Fruit fly (Drosophila melanogaster) whole organism, embryonic: Measurements from ENCODE around the gene CG13481.
A peak's percentile ranks its signal among the peaks of the same experiment; 100 is the strongest.

Experiments used
- Bgb ChIP-seq: fragments of 200-800 bp; sonication (Bioruptor generic); IDR thresholded peaks from 2 replicates; pipeline ENCODE4 v1.3.6; 2022; ENCODE audit warnings: missing biosample characterization, missing genetic modification characterization; ENCODE audit not compliant: partially characterized antibody
- CG10274 ChIP-seq: fragments of 200-800 bp; sonication (Bioruptor generic); optimal IDR thresholded peaks from 3 replicates; lab custom pipeline; 2017; ENCODE audit warnings: missing biosample characterization, mild to moderate bottlenecking, missing genetic modification characterization
- CG11723 ChIP-seq: fragments of 200-800 bp; sonication (Bioruptor generic); optimal IDR thresholded peaks from 2 replicates; lab custom pipeline; 2017; ENCODE audit warnings: missing biosample characterization, mild to moderate bottlenecking, missing genetic modification characterization
- CG12391 ChIP-seq: fragments of 200-800 bp; sonication (Bioruptor generic); optimal IDR thresholded peaks from 3 replicates; lab custom pipeline; 2018; ENCODE audit warnings: missing biosample characterization, mild to moderate bottlenecking, missing genetic modification characterization, moderate library complexity
- CG14860 ChIP-seq: fragments of 200-800 bp; sonication (Bioruptor generic); IDR thresholded peaks from 3 replicates; pipeline ENCODE4 v1.3.6; 2022; ENCODE audit warnings: missing biosample characterization, missing genetic modification characterization; ENCODE audit not compliant: partially characterized antibody
- CG1603 ChIP-seq: fragments of 200-800 bp; sonication (Bioruptor generic); optimal IDR thresholded peaks from 2 replicates; lab custom pipeline; 2019; ENCODE audit warnings: missing biosample characterization, mild to moderate bottlenecking, missing genetic modification characterization, moderate library complexity
- CG1647 ChIP-seq: fragments of 200-800 bp; sonication (Bioruptor generic); optimal IDR thresholded peaks from 3 replicates; lab custom pipeline; 2016; ENCODE audit warnings: missing biosample characterization, missing genetic modification characterization
- CG17802 ChIP-seq: fragments of 200-800 bp; sonication (Bioruptor generic); optimal IDR thresholded peaks from 2 replicates; lab custom pipeline; 2018; ENCODE audit warnings: missing biosample characterization, mild to moderate bottlenecking, missing genetic modification characterization, moderate library complexity
- CG17912 ChIP-seq: fragments of 200-800 bp; sonication (Bioruptor generic); optimal IDR thresholded peaks from 2 replicates; lab custom pipeline; 2018; ENCODE audit warnings: missing biosample characterization, mild to moderate bottlenecking, missing genetic modification characterization
- CG18011 ChIP-seq: fragments of 200-800 bp; sonication (Bioruptor generic); optimal IDR thresholded peaks from 2 replicates; lab custom pipeline; 2017; ENCODE audit warnings: missing biosample characterization, missing genetic modification characterization, mild to moderate bottlenecking, moderate library complexity, missing genotype
- CG18262 ChIP-seq: fragments of 200-800 bp; optimal IDR thresholded peaks from 3 replicates; lab custom pipeline; 2019; ENCODE audit warnings: missing biosample characterization, mild to moderate bottlenecking, missing genetic modification characterization, moderate library complexity
- CG18476 ChIP-seq: fragments of 200-800 bp; sonication (Bioruptor generic); optimal IDR thresholded peaks from 2 replicates; lab custom pipeline; 2016; ENCODE audit warnings: missing biosample characterization, mild to moderate bottlenecking, missing genetic modification characterization
- CG2199 ChIP-seq: fragments of 200-800 bp; sonication (Bioruptor generic); IDR thresholded peaks from 3 replicates; pipeline ENCODE4 v1.3.6; 2022; ENCODE audit warnings: missing biosample characterization, missing genetic modification characterization
- CG2202 ChIP-seq: fragments of 200-800 bp; sonication (Bioruptor generic); optimal IDR thresholded peaks from 2 replicates; lab custom pipeline; 2018; ENCODE audit warnings: missing biosample characterization, mild to moderate bottlenecking, missing genetic modification characterization
- CG2712 ChIP-seq: fragments of 200-800 bp; optimal IDR thresholded peaks from 3 replicates; lab custom pipeline; 2019; ENCODE audit warnings: missing biosample characterization, mild to moderate bottlenecking, missing genetic modification characterization, moderate library complexity
- CG32532 ChIP-seq: fragments of 200-800 bp; sonication (Bioruptor generic); IDR thresholded peaks from 2 replicates; pipeline ENCODE4 v1.3.6; 2022; ENCODE audit warnings: missing biosample characterization, missing genetic modification characterization
- CG6175 ChIP-seq: fragments of 200-800 bp; sonication (Bioruptor generic); IDR thresholded peaks from 3 replicates; pipeline ENCODE4 v1.3.6; 2022; ENCODE audit warnings: missing biosample characterization, missing genetic modification characterization
- CG6254 ChIP-seq: fragments of 200-800 bp; sonication (Bioruptor generic); optimal IDR thresholded peaks from 3 replicates; lab custom pipeline; 2017; ENCODE audit warnings: mild to moderate bottlenecking, missing biosample characterization, missing genetic modification reagents, missing genetic modification characterization
- CG6791 ChIP-seq: fragments of 200-800 bp; sonication (Bioruptor generic); IDR thresholded peaks from 3 replicates; pipeline ENCODE4 v1.3.6; 2022; ENCODE audit warnings: missing biosample characterization, missing genetic modification characterization; ENCODE audit not compliant: partially characterized antibody
- CG7372 ChIP-seq: fragments of 200-800 bp; sonication (Bioruptor generic); IDR thresholded peaks from 2 replicates; pipeline ENCODE4 v1.3.6; 2022; ENCODE audit warnings: missing biosample characterization, missing genetic modification characterization
- CG7556 ChIP-seq: fragments of 200-800 bp; sonication (Bioruptor generic); optimal IDR thresholded peaks from 2 replicates; lab custom pipeline; 2017; ENCODE audit warnings: missing biosample characterization, mild to moderate bottlenecking, missing genetic modification characterization
- CG7786 ChIP-seq: fragments of 200-800 bp; sonication (Bioruptor generic); optimal IDR thresholded peaks from 2 replicates; lab custom pipeline; 2016; ENCODE audit warnings: missing biosample characterization, missing genetic modification characterization
- CG7839 ChIP-seq: fragments of 200-800 bp; sonication (Bioruptor generic); optimal IDR thresholded peaks from 3 replicates; lab custom pipeline; 2018; ENCODE audit warnings: missing biosample characterization, mild to moderate bottlenecking, missing genetic modification characterization, moderate library complexity
- CG7987 ChIP-seq: fragments of 200-800 bp; sonication (Bioruptor generic); optimal IDR thresholded peaks from 2 replicates; lab custom pipeline; 2018; ENCODE audit warnings: missing biosample characterization, mild to moderate bottlenecking, missing genetic modification characterization, moderate library complexity
- CG8388 ChIP-seq: fragments of 200-800 bp; sonication (Bioruptor generic); optimal IDR thresholded peaks from 2 replicates; lab custom pipeline; 2019; ENCODE audit warnings: missing biosample characterization, mild to moderate bottlenecking, missing genetic modification characterization, moderate library complexity
- Doc2 ChIP-seq: fragments of 200-800 bp; sonication (Bioruptor generic); IDR thresholded peaks from 2 replicates; pipeline ENCODE4 v1.3.6; 2022; ENCODE audit warnings: missing biosample characterization, missing genetic modification characterization
- Dp ChIP-seq: fragments of 200-800 bp; sonication (Bioruptor generic); optimal IDR thresholded peaks from 2 replicates; lab custom pipeline; 2018; ENCODE audit warnings: missing biosample characterization, mild to moderate bottlenecking, missing genetic modification characterization, moderate library complexity
- E2f1 ChIP-seq: fragments of 200-800 bp; sonication (Bioruptor generic); IDR thresholded peaks from 2 replicates; pipeline ENCODE4 v1.3.6; 2022; ENCODE audit warnings: missing biosample characterization, missing genetic modification characterization
- Fer2 ChIP-seq: fragments of 200-800 bp; sonication (Bioruptor generic); optimal IDR thresholded peaks from 2 replicates; lab custom pipeline; 2018; ENCODE audit warnings: missing biosample characterization, mild to moderate bottlenecking, missing genetic modification characterization, moderate library complexity
- Gsc ChIP-seq: fragments of 200-800 bp; sonication (Bioruptor generic); IDR thresholded peaks from 2 replicates; pipeline ENCODE4 v1.3.6; 2022; ENCODE audit warnings: missing biosample characterization, missing genetic modification characterization
- Gug ChIP-seq: fragments of 200-800 bp; sonication (Bioruptor generic); IDR thresholded peaks from 4 replicates; pipeline ENCODE4 v1.3.6; 2022; ENCODE audit warnings: missing biosample characterization, missing genetic modification characterization
- HmgZ ChIP-seq: fragments of 200-800 bp; sonication (Bioruptor generic); optimal IDR thresholded peaks from 2 replicates; lab custom pipeline; 2018; ENCODE audit warnings: missing biosample characterization, mild to moderate bottlenecking, missing genetic modification characterization
- MBD-R2 ChIP-seq: fragments of 200-800 bp; sonication (Bioruptor generic); IDR thresholded peaks from 2 replicates; pipeline ENCODE4 v1.3.6; 2022; ENCODE audit warnings: missing biosample characterization, missing genetic modification characterization
- ash1 ChIP-seq: fragments of 200-800 bp; sonication (Bioruptor generic); optimal IDR thresholded peaks from 2 replicates; lab custom pipeline; 2018; ENCODE audit warnings: missing biosample characterization, mild to moderate bottlenecking, missing genetic modification characterization
- br ChIP-seq: fragments of >200 bp; optimal IDR thresholded peaks from 2 replicates; lab custom pipeline; 2017
- cwo ChIP-seq: fragments of 200-800 bp; sonication (Bioruptor generic); optimal IDR thresholded peaks from 3 replicates; lab custom pipeline; 2017; ENCODE audit warnings: missing biosample characterization, missing genetic modification characterization, mild to moderate bottlenecking, moderate library complexity, missing genetic modification reagents
- dan ChIP-seq: fragments of 200-800 bp; sonication (Bioruptor generic); IDR thresholded peaks from 2 replicates; pipeline ENCODE4 v1.3.6; 2022; ENCODE audit warnings: missing biosample characterization, missing genetic modification characterization
- fd96Cb ChIP-seq: fragments of 200-800 bp; sonication (Bioruptor generic); optimal IDR thresholded peaks from 2 replicates; lab custom pipeline; 2018; ENCODE audit warnings: missing biosample characterization, mild to moderate bottlenecking, missing genetic modification characterization, moderate library complexity
- gro ChIP-seq: fragments of 200-800 bp; sonication (Bioruptor generic); optimal IDR thresholded peaks from 2 replicates; lab custom pipeline; 2016; ENCODE audit warnings: missing biosample characterization, missing genetic modification characterization
- gsb-n ChIP-seq: fragments of 200-800 bp; sonication (Bioruptor generic); optimal IDR thresholded peaks from 3 replicates; lab custom pipeline; 2018; ENCODE audit warnings: missing biosample characterization, mild to moderate bottlenecking, missing genetic modification characterization
- inv ChIP-seq: fragments of 200-800 bp; sonication (Bioruptor generic); IDR thresholded peaks from 2 replicates; pipeline ENCODE4 v1.3.6; 2022; ENCODE audit warnings: missing biosample characterization, missing genetic modification characterization; ENCODE audit not compliant: partially characterized antibody
- lilli ChIP-seq: fragments of 200-800 bp; sonication (Bioruptor generic); optimal IDR thresholded peaks from 3 replicates; lab custom pipeline; 2016; ENCODE audit warnings: missing biosample characterization, missing genetic modification characterization
- nerfin-2 ChIP-seq: fragments of 200-800 bp; sonication (Bioruptor generic); IDR thresholded peaks from 2 replicates; pipeline ENCODE4 v1.3.6; 2022; ENCODE audit warnings: missing biosample characterization, missing genetic modification characterization; ENCODE audit not compliant: partially characterized antibody
- nom ChIP-seq: fragments of 200-800 bp; sonication (Bioruptor generic); optimal IDR thresholded peaks from 2 replicates; lab custom pipeline; 2017; ENCODE audit warnings: missing biosample characterization, missing genetic modification characterization, mild to moderate bottlenecking, moderate library complexity, missing genetic modification reagents
- run ChIP-seq: fragments of 200-800 bp; sonication (Bioruptor generic); optimal IDR thresholded peaks from 3 replicates; lab custom pipeline; 2018; ENCODE audit warnings: missing biosample characterization, mild to moderate bottlenecking, missing genetic modification characterization
- shn ChIP-seq: fragments of 200-800 bp; sonication (Bioruptor generic); optimal IDR thresholded peaks from 3 replicates; lab custom pipeline; 2016; ENCODE audit warnings: missing biosample characterization, missing genetic modification characterization
- sima ChIP-seq: fragments of 200-800 bp; sonication (Bioruptor generic); optimal IDR thresholded peaks from 2 replicates; lab custom pipeline; 2016; ENCODE audit warnings: missing biosample characterization, missing genetic modification characterization
- sr ChIP-seq: fragments of 200-800 bp; sonication (Bioruptor generic); IDR thresholded peaks from 3 replicates; pipeline ENCODE4 v1.3.6; 2022; ENCODE audit warnings: missing biosample characterization, missing genetic modification characterization
- twi ChIP-seq: fragments of 200-800 bp; optimal IDR thresholded peaks from 2 replicates; lab custom pipeline; 2019; ENCODE audit warnings: missing biosample characterization, mild to moderate bottlenecking, missing genetic modification characterization, moderate library complexity
- vvl ChIP-seq: fragments of 200-800 bp; sonication (Bioruptor generic); IDR thresholded peaks from 2 replicates; pipeline ENCODE4 v1.3.6; 2022; ENCODE audit warnings: missing biosample characterization, missing genetic modification characterization
- wor ChIP-seq: fragments of 200-800 bp; sonication (Bioruptor generic); IDR thresholded peaks from 2 replicates; pipeline ENCODE4 v1.3.6; 2022; ENCODE audit warnings: missing biosample characterization, missing genetic modification characterization
- z ChIP-seq: fragments of 200-800 bp; sonication (Bioruptor generic); IDR thresholded peaks from 3 replicates; pipeline ENCODE4 v1.3.6; 2022; ENCODE audit warnings: missing biosample characterization, missing genetic modification characterization

Gene CG13481

dm6 chr3L:14328437-14328836, 41.1 kb downstream of the CG13481 start (continued):
- peak; percentile 25 for TF ChIP-seq CG8388
- TF ChIP-seq CG7786 (GFP tag; lab: Kevin White, UChicago): no peak
- TF ChIP-seq E2f1 (GFP tag; lab: Robert Waterston, UW): no peak
- TF ChIP-seq nerfin-2: no peak
- no peak for TF ChIP-seq CG32532 (GFP tag; lab: Robert Waterston, UW)
- peak; percentile 54 for TF ChIP-seq CG7839 (tag; lab: Kevin White, UChicago)
- no peak for TF ChIP-seq nom (GFP tag; lab: Kevin White, UChicago)
- peak; percentile 41 for TF ChIP-seq lilli (GFP tag; lab: Kevin White, UChicago)
- TF ChIP-seq CG10274 (GFP tag; lab: Kevin White, UChicago): no peak
- no peak for TF ChIP-seq CG2202 (tag; lab: Kevin White, UChicago)
- TF ChIP-seq CG7987: no peak
- no peak for TF ChIP-seq CG7372 (GFP tag; lab: Robert Waterston, UW)
- TF ChIP-seq CG2712 (tag; lab: Kevin White, UChicago): peak; percentile 39
- no peak for TF ChIP-seq CG17912 (GFP tag; lab: Kevin White, UChicago)
- no peak for TF ChIP-seq Bgb (GFP tag; lab: Robert Waterston, UW)
- no peak for TF ChIP-seq vvl (GFP tag; lab: Robert Waterston, UW)
- TF ChIP-seq gro (GFP tag; lab: Kevin White, UChicago): no peak
- TF ChIP-seq br (lab: Kevin White, UChicago): no peak
- peak; percentile 18 for TF ChIP-seq fd96Cb (tag; lab: Kevin White, UChicago)
- TF ChIP-seq CG6254: no peak
- no peak for TF ChIP-seq CG18011 (GFP tag; lab: Kevin White, UChicago)
- TF ChIP-seq sr (GFP tag; lab: Robert Waterston, UW): no peak
- no peak for TF ChIP-seq wor
- no peak for TF ChIP-seq twi
- no peak for TF ChIP-seq CG1647 (GFP tag; lab: Kevin White, UChicago)
- TF ChIP-seq inv: no peak
- no peak for TF ChIP-seq gsb-n (tag; lab: Kevin White, UChicago)
- peak; percentile 49 for TF ChIP-seq CG12391 (tag; lab: Kevin White, UChicago)
- TF ChIP-seq CG11723 (GFP tag; lab: Kevin White, UChicago): peak; percentile 27
- no peak for TF ChIP-seq ash1
- TF ChIP-seq CG18262 (tag; lab: Kevin White, UChicago): peak; percentile 54
- TF ChIP-seq Fer2: no peak
- no peak for TF ChIP-seq run
- no peak for TF ChIP-seq dan (GFP tag; lab: Robert Waterston, UW)
- TF ChIP-seq Gug (GFP tag; lab: Robert Waterston, UW): no peak
- no peak for TF ChIP-seq CG6791 (GFP tag; lab: Robert Waterston, UW)
- TF ChIP-seq Dp: no peak
- no peak for TF ChIP-seq Doc2 (GFP tag; lab: Robert Waterston, UW)
- TF ChIP-seq CG7556: peak; percentile 74
- peak; percentile 9 for TF ChIP-seq cwo (GFP tag; lab: Kevin White, UChicago)
- TF ChIP-seq CG6175 (GFP tag; lab: Robert Waterston, UW): no peak
- TF ChIP-seq CG18476: no peak
- TF ChIP-seq Gsc (GFP tag; lab: Robert Waterston, UW): no peak
- TF ChIP-seq CG14860 (GFP tag; lab: Robert Waterston, UW): no peak
- no peak for TF ChIP-seq shn (GFP tag; lab: Kevin White, UChicago)
- no peak for TF ChIP-seq HmgZ (tag; lab: Kevin White, UChicago)
- TF ChIP-seq MBD-R2 (GFP tag; lab: Robert Waterston, UW): no peak
- TF ChIP-seq CG2199 (GFP tag; lab: Robert Waterston, UW): no peak
- TF ChIP-seq sima (GFP tag; lab: Kevin White, UChicago): no peak
- no peak for TF ChIP-seq CG1603 (tag; lab: Kevin White, UChicago)
- TF ChIP-seq z (GFP tag; lab: Robert Waterston, UW): no peak
- no peak for TF ChIP-seq CG17802 (tag; lab: Kevin White, UChicago)
